Worm (Caenorhabditis elegans): ENCODE data around the gene ZK1248.17.
"Not testable (repeated sequence)": the region's sequence is repeated elsewhere in the genome, so short reads cannot be mapped to it uniquely, and the experiment has no call there.

ZK1248.17 gene

ce11 chrII:5845441-5845840 is at the start of gene ZK1248.17, which contains the start of gene H41C03.3:
TSS of gene ZK1248.17 (minus strand) at chrII:5845541.
TSS of gene H41C03.3 (plus strand) at chrII:5845777.
- TF ChIP-seq tab-1 (GFP tag; IDR thresholded peaks at IDR 0.05) (no peak), ztf-23 (GFP tag; IDR thresholded peaks at IDR 0.05) (no peak), klf-2 (GFP tag; conservative IDR thresholded peaks at IDR 0.05) (no peak), T22C8.4 (GFP tag; IDR thresholded peaks at IDR 0.05) (no peak), ztf-29 (GFP tag; IDR thresholded peaks at IDR 0.05) (no peak), cog-1 (tag; optimal IDR thresholded peaks at IDR 0.05) (no peak), med-1 (GFP tag; optimal IDR thresholded peaks at IDR 0.05; ENCODE audit: insufficient read depth) (no peak), ref-1 (GFP tag; conservative IDR thresholded peaks at IDR 0.05) (no peak), flt-1 (GFP tag; IDR thresholded peaks at IDR 0.05) (no peak)

- no peak for TF ChIP-seq cog-1 (tag; optimal IDR thresholded peaks at IDR 0.05)
- no peak for TF ChIP-seq med-1 (GFP tag; optimal IDR thresholded peaks at IDR 0.05; ENCODE audit: insufficient read depth)
- no peak for TF ChIP-seq tab-1 (GFP tag; IDR thresholded peaks at IDR 0.05)
- TF ChIP-seq ztf-29 (GFP tag; IDR thresholded peaks at IDR 0.05), result no peak
- TF ChIP-seq flt-1 (GFP tag; IDR thresholded peaks at IDR 0.05), result no peak
- no peak for TF ChIP-seq T22C8.4 (GFP tag; IDR thresholded peaks at IDR 0.05)
- no peak for TF ChIP-seq ztf-23 (GFP tag; IDR thresholded peaks at IDR 0.05)
- no peak for TF ChIP-seq ref-1 (GFP tag; conservative IDR thresholded peaks at IDR 0.05)
- no peak for TF ChIP-seq klf-2 (GFP tag; conservative IDR thresholded peaks at IDR 0.05)
Measured at ce11 chrII:5892813-5893212, 47.5 kb upstream of the ZK1248.17 start.

- TF ChIP-seq klf-2 (GFP tag; conservative IDR thresholded peaks at IDR 0.05) (no peak), flt-1 (GFP tag; IDR thresholded peaks at IDR 0.05) (no peak), ztf-29 (GFP tag; IDR thresholded peaks at IDR 0.05) (no peak), ztf-23 (GFP tag; IDR thresholded peaks at IDR 0.05) (no peak), ref-1 (GFP tag; conservative IDR thresholded peaks at IDR 0.05) (no peak), med-1 (GFP tag; optimal IDR thresholded peaks at IDR 0.05; ENCODE audit: insufficient read depth) (no peak), cog-1 (tag; optimal IDR thresholded peaks at IDR 0.05) (no peak), tab-1 (GFP tag; IDR thresholded peaks at IDR 0.05) (no peak), T22C8.4 (GFP tag; IDR thresholded peaks at IDR 0.05) (no peak)
Measured at ce11 chrII:5889417-5890139, 44.2 kb upstream of the ZK1248.17 start.

- TF ChIP-seq klf-2 (GFP tag; conservative IDR thresholded peaks at IDR 0.05) (no peak), flt-1 (GFP tag; IDR thresholded peaks at IDR 0.05) (no peak), tab-1 (GFP tag; IDR thresholded peaks at IDR 0.05) (no peak), cog-1 (tag; optimal IDR thresholded peaks at IDR 0.05) (no peak), T22C8.4 (GFP tag; IDR thresholded peaks at IDR 0.05) (no peak), ztf-29 (GFP tag; IDR thresholded peaks at IDR 0.05) (no peak), med-1 (GFP tag; optimal IDR thresholded peaks at IDR 0.05; ENCODE audit: insufficient read depth) (no peak), ref-1 (GFP tag; conservative IDR thresholded peaks at IDR 0.05) (no peak), ztf-23 (GFP tag; IDR thresholded peaks at IDR 0.05) (no peak)
Measured at ce11 chrII:5885966-5886621, 40.8 kb upstream of the ZK1248.17 start.

ce11 chrII:5884252-5884651 is 38.9 kb upstream of the ZK1248.17 start, which contains the start of gene rfip-1:
TSS of gene rfip-1 (plus strand) at chrII:5884552.
- TF ChIP-seq ztf-29 (GFP tag; IDR thresholded peaks at IDR 0.05) (no peak), tab-1 (GFP tag; IDR thresholded peaks at IDR 0.05) (no peak), cog-1 (tag; optimal IDR thresholded peaks at IDR 0.05) (no peak), klf-2 (GFP tag; conservative IDR thresholded peaks at IDR 0.05) (no peak), flt-1 (GFP tag; IDR thresholded peaks at IDR 0.05) (no peak), T22C8.4 (GFP tag; IDR thresholded peaks at IDR 0.05) (no peak), med-1 (GFP tag; optimal IDR thresholded peaks at IDR 0.05; ENCODE audit: insufficient read depth) (no peak), ztf-23 (GFP tag; IDR thresholded peaks at IDR 0.05) (no peak), ref-1 (GFP tag; conservative IDR thresholded peaks at IDR 0.05) (no peak)

ce11 chrII:5880677-5881076 is 35.3 kb upstream of the ZK1248.17 start:
- no peak for TF ChIP-seq flt-1 (GFP tag; IDR thresholded peaks at IDR 0.05)
- TF ChIP-seq ref-1 (GFP tag; conservative IDR thresholded peaks at IDR 0.05), result no peak
- TF ChIP-seq med-1 (GFP tag; optimal IDR thresholded peaks at IDR 0.05; ENCODE audit: insufficient read depth), result no peak

ce11 chrII:5876511-5876910 is 31.2 kb upstream of the ZK1248.17 start, which contains the start of gene F55C12.2:
TSS of gene F55C12.2 (plus strand) at chrII:5876811.
- not testable (repeated sequence) for TF ChIP-seq T22C8.4 (GFP tag; IDR thresholded peaks at IDR 0.05); ztf-29 (GFP tag; IDR thresholded peaks at IDR 0.05); ref-1 (GFP tag; conservative IDR thresholded peaks at IDR 0.05)

ce11 chrII:5876053-5876452 is 30.7 kb upstream of the ZK1248.17 start, which contains the start of gene F55C12.6:
TSS of gene F55C12.6 (minus strand) at chrII:5876153.
- TF ChIP-seq cog-1 (tag; optimal IDR thresholded peaks at IDR 0.05), result no peak
- no peak for TF ChIP-seq tab-1 (GFP tag; IDR thresholded peaks at IDR 0.05)
- no peak for TF ChIP-seq T22C8.4 (GFP tag; IDR thresholded peaks at IDR 0.05)
- TF ChIP-seq flt-1 (GFP tag; IDR thresholded peaks at IDR 0.05), result no peak
- no peak for TF ChIP-seq ref-1 (GFP tag; conservative IDR thresholded peaks at IDR 0.05)
- TF ChIP-seq ztf-29 (GFP tag; IDR thresholded peaks at IDR 0.05), result no peak
- no peak for TF ChIP-seq klf-2 (GFP tag; conservative IDR thresholded peaks at IDR 0.05)
- TF ChIP-seq ztf-23 (GFP tag; IDR thresholded peaks at IDR 0.05), result no peak
- no peak for TF ChIP-seq med-1 (GFP tag; optimal IDR thresholded peaks at IDR 0.05; ENCODE audit: insufficient read depth)

ce11 chrII:5874130-5874529 is 28.8 kb upstream of the ZK1248.17 start:
- no peak for TF ChIP-seq tab-1 (GFP tag; IDR thresholded peaks at IDR 0.05)
- no peak for TF ChIP-seq med-1 (GFP tag; optimal IDR thresholded peaks at IDR 0.05; ENCODE audit: insufficient read depth)
- TF ChIP-seq cog-1 (tag; optimal IDR thresholded peaks at IDR 0.05), result no peak
- no peak for TF ChIP-seq ztf-23 (GFP tag; IDR thresholded peaks at IDR 0.05)
